Fruit fly (Drosophila melanogaster) whole organism, embryonic: Measurements from ENCODE around the gene Tusp.

Source experiments
- ATbp ChIP-seq: fragments of 200-800 bp; sonication (Bioruptor generic); optimal IDR thresholded peaks from 2 replicates; lab custom pipeline; 2017; ENCODE audit warnings: missing biosample characterization, mild to moderate bottlenecking, missing genetic modification characterization, missing genetic modification reagents
- B-H2 ChIP-seq: fragments of 200-800 bp; sonication (Bioruptor generic); optimal IDR thresholded peaks from 2 replicates; lab custom pipeline; 2018; ENCODE audit warnings: missing biosample characterization, mild to moderate bottlenecking, missing genetic modification characterization
- CG10321 ChIP-seq: fragments of 200-800 bp; sonication (Bioruptor generic); IDR thresholded peaks from 2 replicates; pipeline ENCODE4 v1.3.6; 2022; ENCODE audit warnings: missing biosample characterization, missing genetic modification characterization
- CG10431 ChIP-seq: fragments of 200-800 bp; sonication (Bioruptor generic); optimal IDR thresholded peaks from 3 replicates; lab custom pipeline; 2018; ENCODE audit warnings: missing biosample characterization, mild to moderate bottlenecking, missing genetic modification characterization
- CG10462 ChIP-seq: fragments of 200-800 bp; sonication (Bioruptor generic); optimal IDR thresholded peaks from 2 replicates; lab custom pipeline; 2016; ENCODE audit warnings: missing biosample characterization, missing genetic modification characterization
- CG10543 ChIP-seq: fragments of 200-800 bp; sonication (Bioruptor generic); optimal IDR thresholded peaks from 3 replicates; lab custom pipeline; 2017; ENCODE audit warnings: missing biosample characterization, mild to moderate bottlenecking, missing genetic modification characterization, moderate library complexity
- CG12155 ChIP-seq: fragments of 200-800 bp; sonication (Bioruptor generic); optimal IDR thresholded peaks from 3 replicates; lab custom pipeline; 2016; ENCODE audit warnings: missing biosample characterization, missing genetic modification characterization
- CG13123 ChIP-seq: fragments of 200-800 bp; sonication (Bioruptor generic); optimal IDR thresholded peaks from 2 replicates; lab custom pipeline; 2016; ENCODE audit warnings: missing biosample characterization, missing genetic modification characterization
- CG13287 ChIP-seq: fragments of 200-800 bp; sonication (Bioruptor generic); IDR thresholded peaks from 2 replicates; pipeline ENCODE4 v1.3.6; 2022; ENCODE audit warnings: missing biosample characterization, missing genetic modification characterization; ENCODE audit not compliant: partially characterized antibody
- CG14965 ChIP-seq: fragments of 200-800 bp; sonication (Bioruptor generic); optimal IDR thresholded peaks from 2 replicates; lab custom pipeline; 2016; ENCODE audit warnings: missing biosample characterization, missing genetic modification characterization, borderline replicate concordance
- CG1529 ChIP-seq: fragments of 200-800 bp; sonication (Bioruptor generic); optimal IDR thresholded peaks from 3 replicates; lab custom pipeline; 2018; ENCODE audit warnings: missing biosample characterization, missing genetic modification characterization
- CG18764 ChIP-seq: fragments of 200-800 bp; sonication (Bioruptor generic); optimal IDR thresholded peaks from 3 replicates; lab custom pipeline; 2016; ENCODE audit warnings: missing biosample characterization, missing genetic modification characterization
- CG2712 ChIP-seq: fragments of 200-800 bp; optimal IDR thresholded peaks from 3 replicates; lab custom pipeline; 2019; ENCODE audit warnings: missing biosample characterization, mild to moderate bottlenecking, missing genetic modification characterization, moderate library complexity
- CG2875 ChIP-seq: fragments of 200-800 bp; sonication (Bioruptor generic); optimal IDR thresholded peaks from 2 replicates; lab custom pipeline; 2017; ENCODE audit warnings: missing biosample characterization, mild to moderate bottlenecking, missing genetic modification characterization, missing genetic modification reagents
- CG30020 ChIP-seq: fragments of 200-800 bp; optimal IDR thresholded peaks from 2 replicates; lab custom pipeline; 2019; ENCODE audit warnings: missing biosample characterization, mild to moderate bottlenecking, missing genetic modification characterization, moderate library complexity
- CG30431 ChIP-seq: fragments of 200-800 bp; sonication (Bioruptor generic); optimal IDR thresholded peaks from 2 replicates; lab custom pipeline; 2017; ENCODE audit warnings: missing biosample characterization, missing genetic modification characterization
- CG3407 ChIP-seq: fragments of 200-800 bp; sonication (Bioruptor generic); optimal IDR thresholded peaks from 2 replicates; lab custom pipeline; 2018; ENCODE audit warnings: missing biosample characterization, mild to moderate bottlenecking, missing genetic modification characterization
- CG4424 ChIP-seq: fragments of 200-800 bp; sonication (Bioruptor generic); optimal IDR thresholded peaks from 3 replicates; lab custom pipeline; 2016; ENCODE audit warnings: missing biosample characterization, missing genetic modification characterization
- CG6272 ChIP-seq: fragments of 200-800 bp; sonication (Bioruptor generic); IDR thresholded peaks from 2 replicates; pipeline ENCODE4 v1.3.6; 2022; ENCODE audit warnings: missing biosample characterization, missing genetic modification characterization
- CG6813 ChIP-seq: fragments of 200-800 bp; sonication (Bioruptor generic); optimal IDR thresholded peaks from 2 replicates; lab custom pipeline; 2017; ENCODE audit warnings: missing biosample characterization, missing genetic modification characterization, mild to moderate bottlenecking, moderate library complexity, missing genetic modification reagents
- CG6854 ChIP-seq: fragments of 200-800 bp; sonication (Bioruptor generic); optimal IDR thresholded peaks from 3 replicates; lab custom pipeline; 2017; ENCODE audit warnings: missing biosample characterization, mild to moderate bottlenecking, missing genetic modification characterization
- CG7928 ChIP-seq: fragments of 200-800 bp; sonication (Bioruptor generic); optimal IDR thresholded peaks from 2 replicates; lab custom pipeline; 2017; ENCODE audit warnings: missing biosample characterization, mild to moderate bottlenecking, missing genetic modification characterization
- CG8944 ChIP-seq: fragments of 200-800 bp; sonication (Bioruptor generic); optimal IDR thresholded peaks from 3 replicates; lab custom pipeline; 2016; ENCODE audit warnings: missing biosample characterization, missing genetic modification characterization
- CG9215 ChIP-seq: fragments of 200-800 bp; sonication (Bioruptor generic); IDR thresholded peaks from 2 replicates; pipeline ENCODE4 v1.3.6; 2022; ENCODE audit warnings: missing biosample characterization, missing genetic modification characterization
- CTCF ChIP-seq: fragments of 200-800 bp; sonication (Bioruptor generic); optimal IDR thresholded peaks from 2 replicates; lab custom pipeline; 2017; ENCODE audit warnings: missing biosample characterization, mild to moderate bottlenecking, missing genetic modification characterization, moderate library complexity
- D19A ChIP-seq: fragments of 200-800 bp; optimal IDR thresholded peaks from 3 replicates; lab custom pipeline; 2019; ENCODE audit warnings: missing biosample characterization, mild to moderate bottlenecking, missing genetic modification characterization, moderate library complexity
- Dek ChIP-seq: fragments of 200-800 bp; sonication (Bioruptor generic); optimal IDR thresholded peaks from 3 replicates; lab custom pipeline; 2019; ENCODE audit warnings: missing biosample characterization, mild to moderate bottlenecking, missing genetic modification characterization, moderate library complexity
- Fer2 ChIP-seq: fragments of 200-800 bp; sonication (Bioruptor generic); optimal IDR thresholded peaks from 2 replicates; lab custom pipeline; 2018; ENCODE audit warnings: missing biosample characterization, mild to moderate bottlenecking, missing genetic modification characterization, moderate library complexity
- HmgZ ChIP-seq: fragments of 200-800 bp; sonication (Bioruptor generic); optimal IDR thresholded peaks from 2 replicates; lab custom pipeline; 2018; ENCODE audit warnings: missing biosample characterization, mild to moderate bottlenecking, missing genetic modification characterization
- Hmx ChIP-seq: fragments of 200-800 bp; sonication (Bioruptor generic); optimal IDR thresholded peaks from 2 replicates; lab custom pipeline; 2016; ENCODE audit warnings: missing biosample characterization, missing genetic modification characterization
- MESR4 ChIP-seq: fragments of 200-800 bp; sonication (Bioruptor generic); optimal IDR thresholded peaks from 2 replicates; lab custom pipeline; 2018; ENCODE audit warnings: missing biosample characterization, mild to moderate bottlenecking, missing genetic modification characterization, moderate library complexity
- MTF-1 ChIP-seq: fragments of 200-800 bp; sonication (Bioruptor generic); optimal IDR thresholded peaks from 2 replicates; lab custom pipeline; 2018; ENCODE audit warnings: missing biosample characterization, mild to moderate bottlenecking, missing genetic modification characterization, borderline replicate concordance
- Six4 ChIP-seq: fragments of 200-800 bp; sonication (Bioruptor generic); optimal IDR thresholded peaks from 2 replicates; lab custom pipeline; 2016; ENCODE audit warnings: missing biosample characterization, missing genetic modification characterization
- bigmax ChIP-seq: fragments of 200-800 bp; sonication (Bioruptor generic); optimal IDR thresholded peaks from 2 replicates; lab custom pipeline; 2018; ENCODE audit warnings: missing biosample characterization, mild to moderate bottlenecking, missing genetic modification characterization
- chif ChIP-seq, 2 experiments: fragments of 200-800 bp; sonication (Bioruptor generic); optimal IDR thresholded peaks; 3 replicates each; lab custom pipeline; 2016; ENCODE audit warnings: missing biosample characterization in 2 of 2, missing genetic modification characterization in 2 of 2
- corto ChIP-seq: fragments of 200-800 bp; sonication (Bioruptor generic); optimal IDR thresholded peaks from 2 replicates; lab custom pipeline; 2016; ENCODE audit warnings: missing biosample characterization, mild to moderate bottlenecking, missing genetic modification characterization, moderate library complexity
- dpn ChIP-seq, 2 experiments: fragments of 200-800 bp; sonication (Bioruptor generic); optimal IDR thresholded peaks; 3 replicates each; lab custom pipeline; 2016; ENCODE audit warnings: missing biosample characterization in 2 of 2, missing genetic modification characterization in 2 of 2
- esg ChIP-seq: fragments of 200-800 bp; sonication (Bioruptor generic); conservative IDR thresholded peaks from 2 replicates; pipeline ENCODE4 v1.3.6; 2022; ENCODE audit warnings: missing biosample characterization, missing genetic modification characterization
- gfzf ChIP-seq: fragments of 200-800 bp; sonication (Bioruptor generic); optimal IDR thresholded peaks from 2 replicates; lab custom pipeline; 2016; ENCODE audit warnings: missing biosample characterization, mild to moderate bottlenecking, missing genetic modification characterization, moderate library complexity
- grau ChIP-seq: fragments of 200-800 bp; optimal IDR thresholded peaks from 3 replicates; lab custom pipeline; 2019; ENCODE audit warnings: missing biosample characterization, mild to moderate bottlenecking, missing genetic modification characterization, moderate library complexity
- hth ChIP-seq: fragments of >200 bp; optimal IDR thresholded peaks from 2 replicates; lab custom pipeline; 2017; ENCODE audit warnings: inconsistent platforms
- insv ChIP-seq, 2 experiments: fragments of 200-800 bp; sonication (Bioruptor generic); optimal IDR thresholded peaks; 3 replicates each; lab custom pipeline; 2016 to 2018; ENCODE audit warnings: missing biosample characterization in 2 of 2, missing genetic modification characterization in 2 of 2
- kay ChIP-seq: fragments of 200-800 bp; sonication (Bioruptor generic); optimal IDR thresholded peaks from 2 replicates; lab custom pipeline; 2016; ENCODE audit warnings: missing biosample characterization, missing genetic modification characterization
- psq ChIP-seq: fragments of 200-800 bp; sonication (Bioruptor generic); optimal IDR thresholded peaks from 2 replicates; lab custom pipeline; 2017; ENCODE audit warnings: missing biosample characterization, missing genetic modification characterization
- sc ChIP-seq, 3 experiments: fragments of >200 bp in 2 of 3; fragments of 200-800 bp in 1 of 3; sonication (Bioruptor generic) in 1 of 3; optimal IDR thresholded peaks; 2 replicates in 2 of 3; 3 replicates in 1 of 3; lab custom pipeline; 2017; ENCODE audit warnings: mild to moderate bottlenecking in 1 of 3, missing biosample characterization in 1 of 3, missing genetic modification characterization in 1 of 3, missing genetic modification reagents in 1 of 3
- sr ChIP-seq: fragments of 200-800 bp; sonication (Bioruptor generic); IDR thresholded peaks from 3 replicates; pipeline ENCODE4 v1.3.6; 2022; ENCODE audit warnings: missing biosample characterization, missing genetic modification characterization
- toy ChIP-seq: fragments of 200-800 bp; sonication (Bioruptor generic); IDR thresholded peaks from 2 replicates; pipeline ENCODE4 v1.3.6; 2022; ENCODE audit warnings: missing biosample characterization, missing genetic modification characterization
- wdn ChIP-seq: fragments of 200-800 bp; sonication (Bioruptor generic); IDR thresholded peaks from 2 replicates; pipeline ENCODE4 v1.3.6; 2022; ENCODE audit warnings: missing biosample characterization, missing genetic modification characterization
- wek ChIP-seq: fragments of 200-800 bp; sonication (Bioruptor generic); optimal IDR thresholded peaks from 3 replicates; lab custom pipeline; 2018; ENCODE audit warnings: missing biosample characterization, mild to moderate bottlenecking, missing genetic modification characterization, moderate library complexity
- zfh2 ChIP-seq: fragments of 200-800 bp; sonication (Bioruptor generic); optimal IDR thresholded peaks from 2 replicates; lab custom pipeline; 2016; ENCODE audit warnings: missing biosample characterization, missing genetic modification characterization

The Tusp gene

dm6 chr3R:27636010-27636584 is 28.4 kb downstream of the Tusp start, which contains the start of the genes CG5611 and Mtl (continued):
- TF ChIP-seq esg (GFP tag; lab: Robert Waterston, UW) (peak; percentile 100), dpn (GFP tag; optimal IDR thresholded peaks at IDR 0.05; lab: Kevin White, UChicago) (peak; percentile 99 to 100), CG12155 (GFP tag; lab: Kevin White, UChicago) (peak; percentile 99), wek (GFP tag; lab: Kevin White, UChicago) (peak; percentile 96), CG14965 (GFP tag; lab: Kevin White, UChicago) (peak; percentile 60), Hmx (GFP tag; lab: Kevin White, UChicago) (peak; percentile 97), CG10462 (peak; percentile 99), psq (GFP tag; lab: Kevin White, UChicago) (peak; percentile 99), Fer2 (tag; lab: Kevin White, UChicago) (peak; percentile 100), HmgZ (tag; lab: Kevin White, UChicago) (peak; percentile 100), Dek (tag; lab: Kevin White, UChicago) (peak; percentile 100), CG10543 (GFP tag; lab: Kevin White, UChicago) (peak; percentile 99), corto (GFP tag; lab: Kevin White, UChicago) (peak; percentile 97), CG2875 (GFP tag; lab: Kevin White, UChicago) (peak; percentile 99), bigmax (GFP tag; lab: Kevin White, UChicago) (peak; percentile 84), CG30431 (peak; percentile 99), CG13123 (peak; percentile 99), D19A (peak; percentile 98), MTF-1 (GFP tag; lab: Kevin White, UChicago) (peak; percentile 99), toy (GFP tag; lab: Robert Waterston, UW) (peak; percentile 100), sr (peak; percentile 99), grau (peak; percentile 99), zfh2 (GFP tag; lab: Kevin White, UChicago) (peak; percentile 99), CG9215 (GFP tag; lab: Robert Waterston, UW) (peak; percentile 99), CG6813 (GFP tag; lab: Kevin White, UChicago) (peak; percentile 99), ATbp (GFP tag; lab: Kevin White, UChicago) (peak; percentile 99), MESR4 (GFP tag; lab: Kevin White, UChicago) (peak; percentile 91), B-H2 (GFP tag; lab: Kevin White, UChicago) (peak; percentile 100), hth (no peak), CG18764 (GFP tag; lab: Kevin White, UChicago) (peak; percentile 99), CG3407 (peak; percentile 99), chif (GFP tag; optimal IDR thresholded peaks at IDR 0.05; lab: Kevin White, UChicago) (peak; percentile 97 to 98), CG30020 (peak; percentile 93), CG1529 (peak; percentile 99), CG10431 (GFP tag; lab: Kevin White, UChicago) (peak; percentile 98), wdn (GFP tag; lab: Robert Waterston, UW) (peak; percentile 100), CG8944 (peak; percentile 97), CG7928 (peak; percentile 86), CG13287 (GFP tag; lab: Robert Waterston, UW) (peak; percentile 28; the same call in 1 of the 2 replicates), CG6854 (GFP tag; lab: Kevin White, UChicago) (peak; percentile 99), gfzf (GFP tag; lab: Kevin White, UChicago) (peak; percentile 29), insv (GFP tag; optimal IDR thresholded peaks at IDR 0.05; lab: Kevin White, UChicago) (peak in 1 of 2 experiments; percentile 85), sc (optimal IDR thresholded peaks at IDR 0.05; lab: Kevin White, UChicago) (no peak), sc (GFP tag; optimal IDR thresholded peaks at IDR 0.05; lab: Kevin White, UChicago) (peak; percentile 99), Six4 (GFP tag; lab: Kevin White, UChicago) (peak; percentile 99), kay (peak; percentile 99), CTCF (peak; percentile 78), CG6272 (peak; percentile 100), CG2712 (tag; lab: Kevin White, UChicago) (peak; percentile 100), CG4424 (GFP tag; lab: Kevin White, UChicago) (peak; percentile 100), CG10321 (peak; percentile 91)
